Worm (Caenorhabditis elegans) whole organism, early embryonic: ENCODE measurements around the gene T13F3.4.

ENCODE experiments used
- B0310.2 ChIP-seq: sonication (generic microtip); optimal IDR thresholded peaks from 2 replicates; lab custom pipeline; 2016; ENCODE audit warnings: mild to moderate bottlenecking, missing genetic modification characterization, missing compliant biosample characterization
- F13C5.2 ChIP-seq: sonication (generic microtip); optimal IDR thresholded peaks from 2 replicates; lab custom pipeline; 2017; ENCODE audit warnings: mild to moderate bottlenecking, missing genetic modification characterization, inconsistent platforms, missing compliant biosample characterization
- ama-1 ChIP-seq: fragments of 150-350 bp; optimal IDR thresholded peaks from 2 replicates; lab custom pipeline; 2014
- ceh-13 ChIP-seq: fragments of 200-800 bp; sonication (Bioruptor generic); optimal IDR thresholded peaks from 2 replicates; lab custom pipeline; 2018; ENCODE audit warnings: mild to moderate bottlenecking, missing genetic modification characterization, missing compliant biosample characterization
- ceh-36 ChIP-seq: sonication (generic microtip); optimal IDR thresholded peaks from 2 replicates; lab custom pipeline; 2016; ENCODE audit warnings: missing genetic modification characterization, inconsistent platforms, missing compliant biosample characterization
- ets-7 ChIP-seq: sonication (generic microtip); optimal IDR thresholded peaks from 2 replicates; lab custom pipeline; 2016; ENCODE audit warnings: missing genotype, missing genetic modification characterization, missing compliant biosample characterization
- flt-1 ChIP-seq: fragments of 200-800 bp; sonication (Bioruptor generic); IDR thresholded peaks from 2 replicates; pipeline ENCODE4 v1.3.6; 2022; ENCODE audit warnings: missing genetic modification characterization, missing compliant biosample characterization
- hmbx-1 ChIP-seq: sonication (generic microtip); optimal IDR thresholded peaks from 2 replicates; lab custom pipeline; 2016; ENCODE audit warnings: mild to moderate bottlenecking, missing genetic modification characterization, missing compliant biosample characterization
- hnd-1 ChIP-seq: sonication (generic microtip); optimal IDR thresholded peaks from 2 replicates; lab custom pipeline; 2016; ENCODE audit warnings: missing genetic modification characterization, missing compliant biosample characterization
- scrt-1 ChIP-seq: fragments of 200-800 bp; sonication (Bioruptor generic); IDR thresholded peaks from 2 replicates; pipeline ENCODE4 v1.3.6; 2022; ENCODE audit warnings: missing genetic modification characterization, missing compliant biosample characterization
- sea-1 ChIP-seq: fragments of 200-800 bp; sonication (Bioruptor generic); conservative IDR thresholded peaks from 2 replicates; pipeline ENCODE4 v1.3.6; 2022; ENCODE audit warnings: missing genetic modification characterization, missing compliant biosample characterization
- tbx-11 ChIP-seq: fragments of 200-800 bp; sonication (Bioruptor generic); IDR thresholded peaks from 2 replicates; pipeline ENCODE4 v1.3.6; 2022; ENCODE audit warnings: missing genetic modification characterization, missing compliant biosample characterization
- tbx-37 ChIP-seq: fragments of 200-800 bp; sonication (Bioruptor generic); conservative IDR thresholded peaks from 2 replicates; pipeline ENCODE4 v1.3.6; 2022; ENCODE audit warnings: missing genetic modification reagents, missing genetic modification characterization, missing compliant biosample characterization
- tra-4 ChIP-seq: sonication (generic microtip); optimal IDR thresholded peaks from 2 replicates; lab custom pipeline; 2017; ENCODE audit warnings: missing genetic modification characterization, missing compliant biosample characterization

- no peak for TF ChIP-seq ama-1 (lab: Kevin White, UChicago)
- no peak for TF ChIP-seq flt-1
- no peak for TF ChIP-seq F13C5.2 (tag; lab: Kevin White, UChicago)
- TF ChIP-seq ets-7 = no peak
- no peak for TF ChIP-seq B0310.2
- TF ChIP-seq scrt-1 (GFP tag; lab: Robert Waterston, UW) = no peak
- TF ChIP-seq hnd-1 = no peak
- TF ChIP-seq tbx-37 (GFP tag; lab: Robert Waterston, UW) = no peak
- TF ChIP-seq ceh-13 (GFP tag; lab: Kevin White, UChicago) = no peak
- no peak for TF ChIP-seq hmbx-1 (tag; lab: Kevin White, UChicago)
- no peak for TF ChIP-seq tra-4 (tag; lab: Kevin White, UChicago)
- TF ChIP-seq sea-1 (GFP tag; lab: Robert Waterston, UW) = no peak
- no peak for TF ChIP-seq ceh-36
- no peak for TF ChIP-seq tbx-11 (GFP tag; lab: Robert Waterston, UW)
Observed at ce11 chrV:16258142-16258541, 8.3 kb downstream of the T13F3.4 start, which contains the start of gene nhr-218.
